Fruit fly (Drosophila melanogaster): ENCODE data around the gene bsk.

bsk gene

dm6 chr2L:10291276-10291675, 41.0 kb upstream of the bsk start:
- TF ChIP-seq kay (GFP tag; ENCODE audit: borderline replicate concordance): peak; percentile 61
- TF ChIP-seq CG12768 (GFP tag; optimal IDR thresholded peaks at IDR 0.05): no peak

dm6 chr2L:10280772-10281171, 30.5 kb upstream of the bsk start, which contains the start of gene CG34043:
Gene CG34043 (minus strand): TSS chr2L:10280872.
- TF ChIP-seq ovo (GFP tag; optimal IDR thresholded peaks at IDR 0.05): no peak
- no peak for TF ChIP-seq pad (GFP tag; optimal IDR thresholded peaks at IDR 0.05)

- TF ChIP-seq CG1620 (GFP tag; optimal IDR thresholded peaks at IDR 0.05) (peak; percentile 24), Crg-1 (GFP tag; optimal IDR thresholded peaks at IDR 0.05) (no peak), Mnt (GFP tag; optimal IDR thresholded peaks at IDR 0.05) (peak; percentile 5)
Measured at dm6 chr2L:10278658-10279057, 28.4 kb upstream of the bsk start, which contains the start of gene Utx. Gene Utx (minus strand): TSS chr2L:10278811.

dm6 chr2L:10277362-10277761, 27.1 kb upstream of the bsk start:
- TF ChIP-seq CG11617 (GFP tag; optimal IDR thresholded peaks at IDR 0.05) (no peak), Clk (GFP tag; optimal IDR thresholded peaks at IDR 0.05) (no peak), ovo (GFP tag; optimal IDR thresholded peaks at IDR 0.05) (no peak), CG7101 (tag; optimal IDR thresholded peaks at IDR 0.05) (peak; percentile 3), bab1 (GFP tag; optimal IDR thresholded peaks at IDR 0.05) (peak; percentile 34), Mnt (GFP tag; optimal IDR thresholded peaks at IDR 0.05) (no peak), tj (GFP tag; optimal IDR thresholded peaks at IDR 0.05) (no peak), cnc (optimal IDR thresholded peaks at IDR 0.05) (no peak), toe (GFP tag; optimal IDR thresholded peaks at IDR 0.05) (no peak), Hr96 (GFP tag; optimal IDR thresholded peaks at IDR 0.05) (no peak), CG7045 (GFP tag; optimal IDR thresholded peaks at IDR 0.05) (no peak), CG5204 (GFP tag; optimal IDR thresholded peaks at IDR 0.05) (no peak), CG14711 (tag; optimal IDR thresholded peaks at IDR 0.05) (no peak), CG1620 (GFP tag; optimal IDR thresholded peaks at IDR 0.05) (peak; percentile 41), kay (GFP tag; ENCODE audit: borderline replicate concordance) (peak; percentile 71)

- TF ChIP-seq CG14711 (tag; optimal IDR thresholded peaks at IDR 0.05) (no peak), Mnt (GFP tag; optimal IDR thresholded peaks at IDR 0.05) (peak; percentile 51), kay (GFP tag; ENCODE audit: borderline replicate concordance) (peak; percentile 70), CG5204 (GFP tag; optimal IDR thresholded peaks at IDR 0.05) (no peak), pad (GFP tag; optimal IDR thresholded peaks at IDR 0.05) (no peak), tj (GFP tag; optimal IDR thresholded peaks at IDR 0.05) (peak; percentile 21), CG11617 (GFP tag; optimal IDR thresholded peaks at IDR 0.05) (peak; percentile 30), CG12768 (GFP tag; optimal IDR thresholded peaks at IDR 0.05) (peak; percentile 32)
Measured at dm6 chr2L:10276846-10277245, 26.5 kb upstream of the bsk start.

dm6 chr2L:10276436-10276835, 26.1 kb upstream of the bsk start:
- TF ChIP-seq Mnt (GFP tag; optimal IDR thresholded peaks at IDR 0.05): no peak
- TF ChIP-seq bab1 (GFP tag; optimal IDR thresholded peaks at IDR 0.05): peak; percentile 63
- TF ChIP-seq pad (GFP tag; optimal IDR thresholded peaks at IDR 0.05): no peak
- TF ChIP-seq CG14711 (tag; optimal IDR thresholded peaks at IDR 0.05): peak; percentile 64
- TF ChIP-seq toe (GFP tag; optimal IDR thresholded peaks at IDR 0.05): no peak
- TF ChIP-seq CG11617 (GFP tag; optimal IDR thresholded peaks at IDR 0.05): peak; percentile 50
- peak; percentile 45 for TF ChIP-seq kay (GFP tag; ENCODE audit: borderline replicate concordance)
- no peak for TF ChIP-seq cic (GFP tag; optimal IDR thresholded peaks at IDR 0.05)
- peak; percentile 15 for TF ChIP-seq CG7101 (tag; optimal IDR thresholded peaks at IDR 0.05)
- TF ChIP-seq CG12768 (GFP tag; optimal IDR thresholded peaks at IDR 0.05): peak; percentile 29
- peak; percentile 68 for TF ChIP-seq CG7045 (GFP tag; optimal IDR thresholded peaks at IDR 0.05)
- peak; percentile 25 for TF ChIP-seq tj (GFP tag; optimal IDR thresholded peaks at IDR 0.05)

dm6 chr2L:10272224-10272623, 21.9 kb upstream of the bsk start, which contains the start of gene trk:
Gene trk (minus strand): TSS chr2L:10272324.
- TF ChIP-seq Hr96 (GFP tag; optimal IDR thresholded peaks at IDR 0.05): no peak
- TF ChIP-seq Crg-1 (GFP tag; optimal IDR thresholded peaks at IDR 0.05): no peak
- TF ChIP-seq CG1620 (GFP tag; optimal IDR thresholded peaks at IDR 0.05): no peak
- no peak for TF ChIP-seq toe (GFP tag; optimal IDR thresholded peaks at IDR 0.05)
- no peak for TF ChIP-seq ovo (GFP tag; optimal IDR thresholded peaks at IDR 0.05)
- TF ChIP-seq CG7101 (tag; optimal IDR thresholded peaks at IDR 0.05): no peak
- TF ChIP-seq Clk (GFP tag; optimal IDR thresholded peaks at IDR 0.05): no peak
- no peak for TF ChIP-seq cnc (optimal IDR thresholded peaks at IDR 0.05)

dm6 chr2L:10269854-10270253, 19.6 kb upstream of the bsk start, which contains the start of gene Mulk:
Gene Mulk (plus strand): TSS chr2L:10270051.
- no peak for TF ChIP-seq Clk (GFP tag; optimal IDR thresholded peaks at IDR 0.05)
- no peak for TF ChIP-seq Hr96 (GFP tag; optimal IDR thresholded peaks at IDR 0.05)
- TF ChIP-seq toe (GFP tag; optimal IDR thresholded peaks at IDR 0.05): no peak
- no peak for TF ChIP-seq ovo (GFP tag; optimal IDR thresholded peaks at IDR 0.05)
- TF ChIP-seq CG12768 (GFP tag; optimal IDR thresholded peaks at IDR 0.05): no peak
- TF ChIP-seq cic (GFP tag; optimal IDR thresholded peaks at IDR 0.05): no peak
- no peak for TF ChIP-seq Mnt (GFP tag; optimal IDR thresholded peaks at IDR 0.05)
- TF ChIP-seq kay (GFP tag; ENCODE audit: borderline replicate concordance): no peak
- TF ChIP-seq CG33017 (tag; optimal IDR thresholded peaks at IDR 0.05): no peak
- TF ChIP-seq tj (GFP tag; optimal IDR thresholded peaks at IDR 0.05): no peak
- no peak for TF ChIP-seq Crg-1 (GFP tag; optimal IDR thresholded peaks at IDR 0.05)
- no peak for TF ChIP-seq CG7045 (GFP tag; optimal IDR thresholded peaks at IDR 0.05)
- no peak for TF ChIP-seq CG1620 (GFP tag; optimal IDR thresholded peaks at IDR 0.05)
- no peak for TF ChIP-seq CG5204 (GFP tag; optimal IDR thresholded peaks at IDR 0.05)
- no peak for TF ChIP-seq cnc (optimal IDR thresholded peaks at IDR 0.05)
- TF ChIP-seq CG7101 (tag; optimal IDR thresholded peaks at IDR 0.05): no peak
- TF ChIP-seq CG11617 (GFP tag; optimal IDR thresholded peaks at IDR 0.05): no peak

All from whole organism, adult.